Fruit fly (Drosophila melanogaster) whole organism, embryonic: ENCODE measurements around the gene orion.
A peak's percentile ranks its signal among the peaks of the same experiment; 100 is the strongest.

Experiments
- Abd-B ChIP-seq: fragments of 200-800 bp; sonication (Bioruptor generic); optimal IDR thresholded peaks from 2 replicates; lab custom pipeline; 2018; ENCODE audit warnings: missing biosample characterization, mild to moderate bottlenecking, missing genetic modification characterization, moderate library complexity
- Awh ChIP-seq: fragments of 200-800 bp; sonication (Bioruptor generic); IDR thresholded peaks from 2 replicates; pipeline ENCODE4, ENCODE4 v1.3.6; 2022; ENCODE audit warnings: missing biosample characterization, missing genetic modification characterization
- Bgb ChIP-seq: fragments of 200-800 bp; sonication (Bioruptor generic); IDR thresholded peaks from 2 replicates; pipeline ENCODE4 v1.3.6; 2022; ENCODE audit warnings: missing biosample characterization, missing genetic modification characterization; ENCODE audit not compliant: partially characterized antibody
- CG10267 ChIP-seq: fragments of 200-800 bp; sonication (Bioruptor generic); optimal IDR thresholded peaks from 2 replicates; lab custom pipeline; 2018; ENCODE audit warnings: missing biosample characterization, mild to moderate bottlenecking, missing genetic modification characterization, moderate library complexity
- CG10431 ChIP-seq: fragments of 200-800 bp; sonication (Bioruptor generic); optimal IDR thresholded peaks from 3 replicates; lab custom pipeline; 2018; ENCODE audit warnings: missing biosample characterization, mild to moderate bottlenecking, missing genetic modification characterization
- CG11696 ChIP-seq: fragments of 200-800 bp; sonication (Bioruptor generic); IDR thresholded peaks from 2 replicates; pipeline ENCODE4 v1.3.6; 2022; ENCODE audit warnings: missing biosample characterization, missing genetic modification characterization
- CG13775 ChIP-seq: fragments of 200-800 bp; sonication (Bioruptor generic); optimal IDR thresholded peaks from 3 replicates; lab custom pipeline; 2017; ENCODE audit warnings: missing biosample characterization, mild to moderate bottlenecking, missing genetic modification characterization
- CG14710 ChIP-seq: fragments of 200-800 bp; sonication (Bioruptor generic); optimal IDR thresholded peaks from 3 replicates; lab custom pipeline; 2019; ENCODE audit warnings: missing biosample characterization, mild to moderate bottlenecking, missing genetic modification characterization, moderate library complexity
- CG1603 ChIP-seq: fragments of 200-800 bp; sonication (Bioruptor generic); optimal IDR thresholded peaks from 2 replicates; lab custom pipeline; 2019; ENCODE audit warnings: missing biosample characterization, mild to moderate bottlenecking, missing genetic modification characterization, moderate library complexity
- CG16813 ChIP-seq: fragments of 200-800 bp; sonication (Bioruptor generic); IDR thresholded peaks from 3 replicates; pipeline ENCODE4 v1.3.6; 2022; ENCODE audit warnings: missing biosample characterization, missing genetic modification characterization; ENCODE audit not compliant: partially characterized antibody
- CG17359 ChIP-seq: fragments of 200-800 bp; sonication (Bioruptor generic); optimal IDR thresholded peaks from 3 replicates; lab custom pipeline; 2018; ENCODE audit warnings: missing biosample characterization, mild to moderate bottlenecking, missing genetic modification characterization, moderate library complexity
- CG17385 ChIP-seq: fragments of 200-800 bp; sonication (Bioruptor generic); optimal IDR thresholded peaks from 3 replicates; lab custom pipeline; 2018; ENCODE audit warnings: missing biosample characterization, mild to moderate bottlenecking, missing genetic modification characterization
- CG18011 ChIP-seq: fragments of 200-800 bp; sonication (Bioruptor generic); optimal IDR thresholded peaks from 2 replicates; lab custom pipeline; 2017; ENCODE audit warnings: missing biosample characterization, missing genetic modification characterization, mild to moderate bottlenecking, moderate library complexity, missing genotype
- CG31441 ChIP-seq: fragments of 200-800 bp; sonication (Bioruptor generic); IDR thresholded peaks from 2 replicates; pipeline ENCODE4 v1.3.6; 2022; ENCODE audit warnings: missing biosample characterization, missing genetic modification characterization
- CG34224 ChIP-seq: fragments of 200-800 bp; sonication (Bioruptor generic); IDR thresholded peaks from 3 replicates; pipeline ENCODE4 v1.3.6; 2022; ENCODE audit warnings: missing biosample characterization, missing genetic modification characterization; ENCODE audit not compliant: partially characterized antibody
- CG3726 ChIP-seq: fragments of 200-800 bp; sonication (Bioruptor generic); IDR thresholded peaks from 3 replicates; pipeline ENCODE4, ENCODE4 v1.3.6; 2022; ENCODE audit warnings: missing biosample characterization, missing genetic modification characterization
- CG42726 ChIP-seq: fragments of 200-800 bp; sonication (Bioruptor generic); IDR thresholded peaks from 2 replicates; pipeline ENCODE4 v1.3.6; 2022; ENCODE audit warnings: missing biosample characterization, missing genetic modification characterization; ENCODE audit not compliant: partially characterized antibody
- CG4424 ChIP-seq: fragments of 200-800 bp; sonication (Bioruptor generic); optimal IDR thresholded peaks from 3 replicates; lab custom pipeline; 2016; ENCODE audit warnings: missing biosample characterization, missing genetic modification characterization
- CG4707 ChIP-seq: fragments of 200-800 bp; sonication (Bioruptor generic); optimal IDR thresholded peaks from 2 replicates; lab custom pipeline; 2018; ENCODE audit warnings: missing biosample characterization, mild to moderate bottlenecking, missing genetic modification characterization, moderate library complexity
- CG4730 ChIP-seq: fragments of 200-800 bp; sonication (Bioruptor generic); IDR thresholded peaks from 2 replicates; pipeline ENCODE4 v1.3.6; 2022; ENCODE audit warnings: missing biosample characterization, missing genetic modification characterization
- CG6689 ChIP-seq: fragments of 200-800 bp; sonication (Bioruptor generic); IDR thresholded peaks from 2 replicates; pipeline ENCODE4 v1.3.6; 2022; ENCODE audit warnings: missing biosample characterization, missing genetic modification characterization
- CG6765 ChIP-seq: fragments of 200-800 bp; sonication (Bioruptor generic); optimal IDR thresholded peaks from 3 replicates; lab custom pipeline; 2017; ENCODE audit warnings: missing biosample characterization, mild to moderate bottlenecking, missing genetic modification characterization
- CG8359 ChIP-seq: fragments of 200-800 bp; sonication (Bioruptor generic); optimal IDR thresholded peaks from 2 replicates; lab custom pipeline; 2017; ENCODE audit warnings: missing biosample characterization, mild to moderate bottlenecking, missing genetic modification characterization, borderline replicate concordance
- CG9932 ChIP-seq: fragments of 200-800 bp; sonication (Bioruptor generic); IDR thresholded peaks from 2 replicates; pipeline ENCODE4 v1.3.6; 2022; ENCODE audit warnings: missing biosample characterization, missing genetic modification characterization
- Chrac-16 ChIP-seq: fragments of 200-800 bp; sonication (Bioruptor generic); optimal IDR thresholded peaks from 3 replicates; lab custom pipeline; 2016; ENCODE audit warnings: missing biosample characterization, missing genetic modification characterization
- D19B ChIP-seq: fragments of 200-800 bp; sonication (Bioruptor generic); optimal IDR thresholded peaks from 2 replicates; lab custom pipeline; 2017; ENCODE audit warnings: missing biosample characterization, mild to moderate bottlenecking, missing genetic modification characterization
- Dek ChIP-seq: fragments of 200-800 bp; sonication (Bioruptor generic); optimal IDR thresholded peaks from 3 replicates; lab custom pipeline; 2019; ENCODE audit warnings: missing biosample characterization, mild to moderate bottlenecking, missing genetic modification characterization, moderate library complexity
- E2f2 ChIP-seq: fragments of 200-800 bp; sonication (Bioruptor generic); IDR thresholded peaks from 2 replicates; pipeline ENCODE4 v1.3.6; 2022; ENCODE audit warnings: missing biosample characterization, missing genetic modification characterization
- Ets65A ChIP-seq: fragments of 200-800 bp; sonication (Bioruptor generic); peaks from one replicate; lab custom pipeline; 2016; ENCODE audit warnings: missing biosample characterization, missing genetic modification characterization
- Ets97D ChIP-seq: fragments of 200-800 bp; sonication (Bioruptor generic); optimal IDR thresholded peaks from 3 replicates; lab custom pipeline; 2016; ENCODE audit warnings: missing biosample characterization, missing genetic modification characterization
- H15 ChIP-seq: fragments of 200-800 bp; sonication (Bioruptor generic); IDR thresholded peaks from 3 replicates; pipeline ENCODE4 v1.3.6; 2022; ENCODE audit warnings: missing biosample characterization, missing genetic modification characterization
- HLH4C ChIP-seq: fragments of 200-800 bp; sonication (Bioruptor generic); IDR thresholded peaks from 3 replicates; pipeline ENCODE4 v1.3.6; 2022; ENCODE audit warnings: missing biosample characterization, missing genetic modification characterization; ENCODE audit not compliant: partially characterized antibody
- Hr78 ChIP-seq, 2 experiments: fragments of 200-800 bp in 1 of 2; fragments of >200 bp in 1 of 2; sonication (Bioruptor generic) in 1 of 2; optimal IDR thresholded peaks; 2 replicates each; lab custom pipeline; 2017 to 2019; ENCODE audit warnings: missing biosample characterization in 2 of 2, missing genetic modification characterization in 2 of 2, mild to moderate bottlenecking in 1 of 2, moderate library complexity in 1 of 2
- Nf-YC ChIP-seq: fragments of 200-800 bp; optimal IDR thresholded peaks from 3 replicates; lab custom pipeline; 2019; ENCODE audit warnings: missing biosample characterization, mild to moderate bottlenecking, missing genetic modification characterization, moderate library complexity
- NfI ChIP-seq: fragments of 200-800 bp; sonication (Bioruptor generic); optimal IDR thresholded peaks from 3 replicates; lab custom pipeline; 2018; ENCODE audit warnings: missing biosample characterization, mild to moderate bottlenecking, missing genetic modification characterization, moderate library complexity
- amos ChIP-seq: fragments of 200-800 bp; sonication (Bioruptor generic); IDR thresholded peaks from 2 replicates; pipeline ENCODE4 v1.3.6; 2022; ENCODE audit warnings: missing biosample characterization, missing genetic modification characterization; ENCODE audit not compliant: partially characterized antibody
- ato ChIP-seq: fragments of 200-800 bp; sonication (Bioruptor generic); IDR thresholded peaks from 2 replicates; pipeline ENCODE4 v1.3.6; 2022; ENCODE audit warnings: missing biosample characterization, missing genetic modification characterization; ENCODE audit not compliant: partially characterized antibody
- dpn ChIP-seq, 2 experiments: fragments of 200-800 bp; sonication (Bioruptor generic); optimal IDR thresholded peaks; 3 replicates each; lab custom pipeline; 2016; ENCODE audit warnings: missing biosample characterization in 2 of 2, missing genetic modification characterization in 2 of 2
- fd96Cb ChIP-seq: fragments of 200-800 bp; sonication (Bioruptor generic); optimal IDR thresholded peaks from 2 replicates; lab custom pipeline; 2018; ENCODE audit warnings: missing biosample characterization, mild to moderate bottlenecking, missing genetic modification characterization, moderate library complexity
- gt ChIP-seq: fragments of 200-800 bp; sonication (Bioruptor generic); IDR thresholded peaks from 2 replicates; pipeline ENCODE4 v1.3.6; 2022; ENCODE audit warnings: missing biosample characterization, missing genetic modification characterization
- jigr1 ChIP-seq: fragments of 200-800 bp; sonication (Bioruptor generic); IDR thresholded peaks from 3 replicates; pipeline ENCODE4 v1.3.6; 2022; ENCODE audit warnings: missing biosample characterization, missing genetic modification characterization
- lab ChIP-seq: fragments of 200-800 bp; sonication (Bioruptor generic); optimal IDR thresholded peaks from 3 replicates; lab custom pipeline; 2017; ENCODE audit warnings: missing biosample characterization, missing genetic modification characterization, mild to moderate bottlenecking, moderate library complexity, missing genetic modification reagents
- lola ChIP-seq, 3 experiments: fragments of >200 bp in 2 of 3; fragments of 200-800 bp in 1 of 3; sonication (Bioruptor generic) in 1 of 3; optimal IDR thresholded peaks; 2 replicates each; lab custom pipeline; 2017 to 2019; ENCODE audit warnings: missing biosample characterization in 3 of 3, missing genetic modification characterization in 3 of 3, mild to moderate bottlenecking in 1 of 3, moderate library complexity in 1 of 3
- lov ChIP-seq, 2 experiments: fragments of 200-800 bp in 1 of 2; fragments of >200 bp in 1 of 2; sonication (Bioruptor generic) in 1 of 2; IDR thresholded peaks in 1 of 2; optimal IDR thresholded peaks in 1 of 2; 2 replicates in 1 of 2; 3 replicates in 1 of 2; pipeline versions ENCODE4 v1.3.6 to Lab custom; 2017 to 2022; ENCODE audit warnings: missing biosample characterization in 1 of 2, missing genetic modification characterization in 1 of 2
- nmo ChIP-seq: fragments of 200-800 bp; sonication (Bioruptor generic); optimal IDR thresholded peaks from 2 replicates; lab custom pipeline; 2018; ENCODE audit warnings: missing biosample characterization, mild to moderate bottlenecking, missing genetic modification characterization, moderate library complexity
- pros ChIP-seq: fragments of 200-800 bp; sonication (Bioruptor generic); optimal IDR thresholded peaks from 3 replicates; lab custom pipeline; 2019; ENCODE audit warnings: missing biosample characterization, mild to moderate bottlenecking, missing genetic modification characterization, moderate library complexity
- zf30C ChIP-seq: fragments of 200-800 bp; sonication (Bioruptor generic); optimal IDR thresholded peaks from 3 replicates; lab custom pipeline; 2018; ENCODE audit warnings: missing biosample characterization, mild to moderate bottlenecking, missing genetic modification characterization

orion gene

dm6 chrX:7968215-7968799, 21.6 kb upstream of the orion start, which contains the start of gene sws (continued):
- TF ChIP-seq CG17359 (tag; lab: Kevin White, UChicago) = peak; percentile 41
- TF ChIP-seq CG1603 (tag; lab: Kevin White, UChicago) = peak; percentile 47
- no peak for TF ChIP-seq CG11696
- peak; percentile 10 for TF ChIP-seq D19B (GFP tag; lab: Kevin White, UChicago)
- TF ChIP-seq Abd-B (GFP tag; lab: Kevin White, UChicago) = peak; percentile 41
- no peak for TF ChIP-seq CG4707 (GFP tag; lab: Kevin White, UChicago)
- peak; percentile 4 for TF ChIP-seq CG10431 (GFP tag; lab: Kevin White, UChicago)
- TF ChIP-seq NfI = peak; percentile 19
- TF ChIP-seq HLH4C (GFP tag; lab: Robert Waterston, UW) = peak; percentile 75
- peak; percentile 31 for TF ChIP-seq fd96Cb (tag; lab: Kevin White, UChicago)
- no peak for TF ChIP-seq Awh (GFP tag; lab: Robert Waterston, UW)
- peak; percentile 51 for TF ChIP-seq nmo
- TF ChIP-seq CG8359 (GFP tag; lab: Kevin White, UChicago) = no peak
- no peak for TF ChIP-seq CG6765 (GFP tag; lab: Kevin White, UChicago)
- TF ChIP-seq Nf-YC (tag; lab: Kevin White, UChicago) = peak; percentile 37
- TF ChIP-seq CG16813 (GFP tag; lab: Robert Waterston, UW) = peak; percentile 70
- TF ChIP-seq lov (optimal IDR thresholded peaks at IDR 0.05; lab: Kevin White, UChicago) = no peak
- TF ChIP-seq lov (GFP tag; IDR thresholded peaks at IDR 0.05; lab: Robert Waterston, UW) = no peak
- TF ChIP-seq CG10267 (tag; lab: Kevin White, UChicago) = peak; percentile 32
- peak; percentile 28 for TF ChIP-seq Chrac-16 (GFP tag; lab: Kevin White, UChicago)
- TF ChIP-seq H15 = no peak
- TF ChIP-seq lab (GFP tag; lab: Kevin White, UChicago) = peak; percentile 63
- peak; percentile 33 for TF ChIP-seq Dek (tag; lab: Kevin White, UChicago)
- peak; percentile 24; the same call in 1 of the 2 replicates for TF ChIP-seq CG6689
- TF ChIP-seq Ets97D = peak; percentile 40
- TF ChIP-seq gt = no peak
- TF ChIP-seq Ets65A (GFP tag; lab: Kevin White, UChicago) = peak; percentile 62
- TF ChIP-seq jigr1 (GFP tag; lab: Robert Waterston, UW) = no peak
- TF ChIP-seq CG18011 = peak; percentile 8
- TF ChIP-seq amos (GFP tag; lab: Robert Waterston, UW) = peak; percentile 75
- no peak for TF ChIP-seq CG42726 (GFP tag; lab: Robert Waterston, UW)
- no peak for TF ChIP-seq CG4730 (GFP tag; lab: Robert Waterston, UW)
- peak; percentile 9 for TF ChIP-seq CG17385
- TF ChIP-seq E2f2 (GFP tag; lab: Robert Waterston, UW) = 0 out of 2 replicates have a peak, but pooled peaks have one; percentile 17
- TF ChIP-seq lola (GFP tag; optimal IDR thresholded peaks at IDR 0.05; lab: Kevin White, UChicago) = peak in 1 of 3 experiments; percentile 21
- peak; percentile 10 for TF ChIP-seq CG4424 (GFP tag; lab: Kevin White, UChicago)
- TF ChIP-seq ato (GFP tag; lab: Robert Waterston, UW) = peak; percentile 50; the same call in 1 of the 2 replicates
- TF ChIP-seq CG3726 (GFP tag; lab: Robert Waterston, UW) = no peak
- peak; percentile 74 for TF ChIP-seq Bgb (GFP tag; lab: Robert Waterston, UW)
- TF ChIP-seq pros (GFP tag; lab: Kevin White, UChicago) = no peak
- TF ChIP-seq dpn (GFP tag; optimal IDR thresholded peaks at IDR 0.05; lab: Kevin White, UChicago) = peak in 1 of 2 experiments; percentile 30
- peak; percentile 40; the same call in 1 of the 2 replicates for TF ChIP-seq CG9932 (GFP tag; lab: Robert Waterston, UW)
- TF ChIP-seq CG34224 (GFP tag; lab: Robert Waterston, UW) = peak; percentile 71; the same call in 2 of the 3 replicates
- TF ChIP-seq Hr78 (GFP tag; optimal IDR thresholded peaks at IDR 0.05; lab: Kevin White, UChicago) = no peak
- peak; percentile 61 for TF ChIP-seq CG31441 (GFP tag; lab: Robert Waterston, UW)
- peak; percentile 61 for TF ChIP-seq CG14710
- TF ChIP-seq zf30C (GFP tag; lab: Kevin White, UChicago) = no peak
- TF ChIP-seq CG13775 (GFP tag; lab: Kevin White, UChicago) = peak; percentile 63
